Worm (Caenorhabditis elegans): ENCODE data around the gene B0507.9.

ce11 chrV:8784485-8784884, 18.6 kb upstream of the B0507.9 start:
- TF ChIP-seq ceh-28 (tag; optimal IDR thresholded peaks at IDR 0.05): no peak
- no peak for TF ChIP-seq lin-39 (tag; optimal IDR thresholded peaks at IDR 0.05)
- no peak for TF ChIP-seq egl-27 (tag; optimal IDR thresholded peaks at IDR 0.05)
- no peak for TF ChIP-seq ztf-4 (tag; optimal IDR thresholded peaks at IDR 0.05)
- TF ChIP-seq skn-1 (tag; optimal IDR thresholded peaks at IDR 0.05): no peak
- no peak for TF ChIP-seq nhr-25 (tag; optimal IDR thresholded peaks at IDR 0.05)

Measured in whole organism, L3 larva.